Worm (Caenorhabditis elegans) whole organism, late embryonic: Measurements from ENCODE around the gene W09C2.9.

Source experiments
- F13H6.1 ChIP-seq: sonication (generic microtip); optimal IDR thresholded peaks from 2 replicates; lab custom pipeline; 2016; ENCODE audit warnings: missing genetic modification characterization, missing compliant biosample characterization
- K02D7.2 ChIP-seq: sonication (generic microtip); optimal IDR thresholded peaks from 2 replicates; lab custom pipeline; 2017; ENCODE audit warnings: mild to moderate bottlenecking, missing genetic modification characterization, missing compliant biosample characterization
- ahr-1 ChIP-seq: sonication (generic microtip); optimal IDR thresholded peaks from 2 replicates; lab custom pipeline; 2016; ENCODE audit warnings: missing genetic modification characterization, missing compliant biosample characterization
- ceh-31 ChIP-seq: sonication (generic microtip); optimal IDR thresholded peaks from 2 replicates; lab custom pipeline; 2016; ENCODE audit warnings: missing genetic modification characterization, missing compliant biosample characterization
- ceh-48 ChIP-seq: sonication (generic microtip); optimal IDR thresholded peaks from 2 replicates; lab custom pipeline; 2016; ENCODE audit warnings: missing genetic modification characterization, inconsistent platforms, missing compliant biosample characterization
- ceh-6 ChIP-seq: fragments of 200-800 bp; sonication (Bioruptor generic); optimal IDR thresholded peaks from 2 replicates; lab custom pipeline; 2018; ENCODE audit warnings: mild to moderate bottlenecking, missing genetic modification characterization, missing compliant biosample characterization
- ceh-9 ChIP-seq: sonication (generic microtip); optimal IDR thresholded peaks from 2 replicates; lab custom pipeline; 2016; ENCODE audit warnings: mild to moderate bottlenecking, missing genetic modification characterization, inconsistent platforms, missing compliant biosample characterization
- dmd-4 ChIP-seq: sonication (generic microtip); optimal IDR thresholded peaks from 2 replicates; lab custom pipeline; 2016; ENCODE audit warnings: borderline replicate concordance, missing genetic modification characterization, missing compliant biosample characterization
- fkh-6 ChIP-seq: sonication (generic microtip); optimal IDR thresholded peaks from 2 replicates; lab custom pipeline; 2016; ENCODE audit warnings: missing genetic modification characterization, missing compliant biosample characterization
- hlh-15 ChIP-seq: sonication (generic microtip); optimal IDR thresholded peaks from 2 replicates; lab custom pipeline; 2016; ENCODE audit warnings: missing genetic modification characterization, missing compliant biosample characterization
- hlh-30 ChIP-seq: sonication (generic microtip); optimal IDR thresholded peaks from 2 replicates; lab custom pipeline; 2017; ENCODE audit warnings: antibody characterized with exemption, missing genetic modification characterization, missing compliant biosample characterization; ENCODE audit not compliant: insufficient read depth
- mec-3 ChIP-seq: sonication (generic microtip); optimal IDR thresholded peaks from 2 replicates; lab custom pipeline; 2016; ENCODE audit warnings: borderline replicate concordance, missing genetic modification characterization, missing compliant biosample characterization
- nhr-11 ChIP-seq: fragments of 150-350 bp; optimal IDR thresholded peaks from 2 replicates; lab custom pipeline; 2014; ENCODE audit warnings: missing biosample characterization, missing genetic modification characterization
- pha-2 ChIP-seq: sonication (generic microtip); optimal IDR thresholded peaks from 2 replicates; lab custom pipeline; 2017; ENCODE audit warnings: mild to moderate bottlenecking, missing genetic modification characterization, missing compliant biosample characterization

DNA sequence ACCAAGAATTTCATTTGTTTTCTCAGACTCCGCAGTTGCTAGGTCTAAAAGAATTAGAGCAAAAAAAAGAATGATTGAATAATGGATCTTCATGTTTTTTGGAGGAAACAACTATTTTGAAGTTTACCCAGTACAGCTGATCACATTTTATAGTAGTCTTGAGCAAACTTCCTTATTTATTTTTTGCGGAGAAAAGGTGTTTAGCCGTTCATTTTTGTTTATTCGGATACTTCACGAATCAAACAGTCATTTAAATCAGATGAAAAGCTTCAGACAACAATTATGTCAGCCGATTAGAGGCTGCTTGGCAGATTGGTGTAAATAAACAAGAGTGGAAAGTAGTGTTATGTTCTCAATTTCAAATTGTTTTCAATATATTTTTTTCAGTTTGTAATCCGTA, 1.1 kb upstream of the W09C2.9 start, which contains the start of gene W09C2.8:
- TF ChIP-seq ceh-6 (GFP tag; lab: Kevin White, UChicago), result no peak
- no peak for TF ChIP-seq nhr-11 (tag; lab: Kevin White, UChicago)
- no peak for TF ChIP-seq ceh-48 (tag; lab: Kevin White, UChicago)
- no peak for TF ChIP-seq hlh-15 (tag; lab: Kevin White, UChicago)
- no peak for TF ChIP-seq K02D7.2 (tag; lab: Kevin White, UChicago)
- no peak for TF ChIP-seq ahr-1 (tag; lab: Kevin White, UChicago)
- TF ChIP-seq fkh-6 (tag; lab: Kevin White, UChicago), result no peak
- no peak for TF ChIP-seq dmd-4
- no peak for TF ChIP-seq F13H6.1 (tag; lab: Kevin White, UChicago)
- TF ChIP-seq ceh-9, result no peak
- no peak for TF ChIP-seq hlh-30 (tag; lab: Kevin White, UChicago)
- TF ChIP-seq mec-3 (tag; lab: Kevin White, UChicago), result no peak
- no peak for TF ChIP-seq pha-2
- TF ChIP-seq ceh-31, result no peak
